Fruit fly (Drosophila melanogaster) whole organism, embryonic: ENCODE results near the gene Mbs.

Source experiments
- CG10366 ChIP-seq: fragments of 200-800 bp; sonication (Bioruptor generic); IDR thresholded peaks from 2 replicates; pipeline ENCODE4 v1.3.6; 2022; ENCODE audit warnings: missing biosample characterization, missing genetic modification characterization
- CG11695 ChIP-seq: fragments of 200-800 bp; sonication (Bioruptor generic); IDR thresholded peaks from 3 replicates; pipeline ENCODE4 v1.3.6; 2022; ENCODE audit warnings: missing biosample characterization, missing genetic modification characterization
- CG12299 ChIP-seq: fragments of 200-800 bp; sonication (Bioruptor generic); optimal IDR thresholded peaks from 2 replicates; lab custom pipeline; 2018; ENCODE audit warnings: missing biosample characterization, mild to moderate bottlenecking, missing genetic modification characterization
- CG1233 ChIP-seq: fragments of 200-800 bp; sonication (Bioruptor generic); optimal IDR thresholded peaks from 4 replicates; lab custom pipeline; 2018; ENCODE audit warnings: missing biosample characterization, mild to moderate bottlenecking, missing genetic modification characterization
- CG12391 ChIP-seq: fragments of 200-800 bp; sonication (Bioruptor generic); optimal IDR thresholded peaks from 3 replicates; lab custom pipeline; 2018; ENCODE audit warnings: missing biosample characterization, mild to moderate bottlenecking, missing genetic modification characterization, moderate library complexity
- CG17361 ChIP-seq: fragments of 200-800 bp; sonication (Bioruptor generic); IDR thresholded peaks from 3 replicates; pipeline ENCODE4 v1.3.6; 2022; ENCODE audit warnings: missing biosample characterization, missing genetic modification characterization
- CG18476 ChIP-seq: fragments of 200-800 bp; sonication (Bioruptor generic); optimal IDR thresholded peaks from 2 replicates; lab custom pipeline; 2016; ENCODE audit warnings: missing biosample characterization, mild to moderate bottlenecking, missing genetic modification characterization
- CG2120 ChIP-seq: fragments of 200-800 bp; sonication (Bioruptor generic); optimal IDR thresholded peaks from 3 replicates; lab custom pipeline; 2016; ENCODE audit warnings: missing biosample characterization, missing genetic modification characterization
- CG2202 ChIP-seq: fragments of 200-800 bp; sonication (Bioruptor generic); optimal IDR thresholded peaks from 2 replicates; lab custom pipeline; 2018; ENCODE audit warnings: missing biosample characterization, mild to moderate bottlenecking, missing genetic modification characterization
- CG30403 ChIP-seq: fragments of 200-800 bp; sonication (Bioruptor generic); optimal IDR thresholded peaks from 3 replicates; lab custom pipeline; 2016; ENCODE audit warnings: missing biosample characterization, missing genetic modification characterization
- CG3281 ChIP-seq: fragments of 200-800 bp; sonication (Bioruptor generic); optimal IDR thresholded peaks from 3 replicates; lab custom pipeline; 2017; ENCODE audit warnings: missing biosample characterization, mild to moderate bottlenecking, missing genetic modification characterization
- CG4820 ChIP-seq: fragments of 200-800 bp; sonication (Bioruptor generic); optimal IDR thresholded peaks from 3 replicates; lab custom pipeline; 2016; ENCODE audit warnings: missing biosample characterization, missing genetic modification characterization
- CG6175 ChIP-seq: fragments of 200-800 bp; sonication (Bioruptor generic); IDR thresholded peaks from 3 replicates; pipeline ENCODE4 v1.3.6; 2022; ENCODE audit warnings: missing biosample characterization, missing genetic modification characterization
- CG6254 ChIP-seq: fragments of 200-800 bp; sonication (Bioruptor generic); optimal IDR thresholded peaks from 3 replicates; lab custom pipeline; 2017; ENCODE audit warnings: mild to moderate bottlenecking, missing biosample characterization, missing genetic modification reagents, missing genetic modification characterization
- CG6689 ChIP-seq: fragments of 200-800 bp; sonication (Bioruptor generic); IDR thresholded peaks from 2 replicates; pipeline ENCODE4 v1.3.6; 2022; ENCODE audit warnings: missing biosample characterization, missing genetic modification characterization
- CG7839 ChIP-seq: fragments of 200-800 bp; sonication (Bioruptor generic); optimal IDR thresholded peaks from 3 replicates; lab custom pipeline; 2018; ENCODE audit warnings: missing biosample characterization, mild to moderate bottlenecking, missing genetic modification characterization, moderate library complexity
- CG9215 ChIP-seq: fragments of 200-800 bp; sonication (Bioruptor generic); IDR thresholded peaks from 2 replicates; pipeline ENCODE4 v1.3.6; 2022; ENCODE audit warnings: missing biosample characterization, missing genetic modification characterization
- CG9437 ChIP-seq: fragments of 200-800 bp; sonication (Bioruptor generic); optimal IDR thresholded peaks from 2 replicates; lab custom pipeline; 2018; ENCODE audit warnings: missing biosample characterization, mild to moderate bottlenecking, missing genetic modification characterization
- CG9932 ChIP-seq: fragments of 200-800 bp; sonication (Bioruptor generic); IDR thresholded peaks from 2 replicates; pipeline ENCODE4 v1.3.6; 2022; ENCODE audit warnings: missing biosample characterization, missing genetic modification characterization
- Chrac-16 ChIP-seq: fragments of 200-800 bp; sonication (Bioruptor generic); optimal IDR thresholded peaks from 3 replicates; lab custom pipeline; 2016; ENCODE audit warnings: missing biosample characterization, missing genetic modification characterization
- E2f1 ChIP-seq: fragments of 200-800 bp; sonication (Bioruptor generic); IDR thresholded peaks from 2 replicates; pipeline ENCODE4 v1.3.6; 2022; ENCODE audit warnings: missing biosample characterization, missing genetic modification characterization
- Fer2 ChIP-seq: fragments of 200-800 bp; sonication (Bioruptor generic); optimal IDR thresholded peaks from 2 replicates; lab custom pipeline; 2018; ENCODE audit warnings: missing biosample characterization, mild to moderate bottlenecking, missing genetic modification characterization, moderate library complexity
- HLH54F ChIP-seq: fragments of 200-800 bp; sonication (Bioruptor generic); optimal IDR thresholded peaks from 3 replicates; lab custom pipeline; 2016; ENCODE audit warnings: missing biosample characterization, missing genetic modification characterization
- Hr3 ChIP-seq: fragments of 200-800 bp; sonication (Bioruptor generic); optimal IDR thresholded peaks from 3 replicates; lab custom pipeline; 2016; ENCODE audit warnings: missing biosample characterization, missing genetic modification characterization
- Mad ChIP-seq: fragments of 200-800 bp; sonication (Bioruptor generic); optimal IDR thresholded peaks from 2 replicates; lab custom pipeline; 2016; ENCODE audit warnings: missing biosample characterization, missing genetic modification characterization
- Meics ChIP-seq: fragments of 200-800 bp; sonication (Bioruptor generic); optimal IDR thresholded peaks from 2 replicates; lab custom pipeline; 2017; ENCODE audit warnings: missing biosample characterization, mild to moderate bottlenecking, missing genetic modification characterization
- NK7.1 ChIP-seq: fragments of 200-800 bp; sonication (Bioruptor generic); optimal IDR thresholded peaks from 3 replicates; lab custom pipeline; 2016; ENCODE audit warnings: missing biosample characterization, missing genetic modification characterization
- PHDP ChIP-seq: fragments of 200-800 bp; sonication (Bioruptor generic); optimal IDR thresholded peaks from 3 replicates; lab custom pipeline; 2018; ENCODE audit warnings: missing biosample characterization, mild to moderate bottlenecking, missing genetic modification characterization, moderate library complexity
- Spps ChIP-seq: fragments of 200-800 bp; sonication (Bioruptor generic); optimal IDR thresholded peaks from 2 replicates; lab custom pipeline; 2018; ENCODE audit warnings: missing biosample characterization, mild to moderate bottlenecking, missing genetic modification characterization
- Ssrp ChIP-seq: fragments of 200-800 bp; sonication (Bioruptor generic); optimal IDR thresholded peaks from 2 replicates; lab custom pipeline; 2018; ENCODE audit warnings: missing biosample characterization, mild to moderate bottlenecking, missing genetic modification characterization, moderate library complexity
- Xbp1 ChIP-seq: fragments of 200-800 bp; sonication (Bioruptor generic); optimal IDR thresholded peaks from 3 replicates; lab custom pipeline; 2016; ENCODE audit warnings: missing biosample characterization, mild to moderate bottlenecking, missing genetic modification characterization
- caup ChIP-seq: fragments of 200-800 bp; sonication (Bioruptor generic); optimal IDR thresholded peaks from 3 replicates; lab custom pipeline; 2017; ENCODE audit warnings: missing biosample characterization, mild to moderate bottlenecking, missing genetic modification characterization, moderate library complexity; ENCODE audit not compliant: severe bottlenecking
- chinmo ChIP-seq: fragments of 200-800 bp; sonication (Bioruptor generic); IDR thresholded peaks from 4 replicates; pipeline ENCODE4 v1.3.6; 2022; ENCODE audit warnings: missing biosample characterization, missing genetic modification characterization; ENCODE audit not compliant: partially characterized antibody
- disco-r ChIP-seq: fragments of 200-800 bp; sonication (Bioruptor generic); optimal IDR thresholded peaks from 2 replicates; lab custom pipeline; 2016; ENCODE audit warnings: missing biosample characterization, missing genetic modification characterization
- esg ChIP-seq: fragments of 200-800 bp; sonication (Bioruptor generic); conservative IDR thresholded peaks from 2 replicates; pipeline ENCODE4 v1.3.6; 2022; ENCODE audit warnings: missing biosample characterization, missing genetic modification characterization
- gsb ChIP-seq: fragments of 200-800 bp; sonication (Bioruptor generic); IDR thresholded peaks from 2 replicates; pipeline ENCODE4 v1.3.6; 2022; ENCODE audit warnings: missing biosample characterization, missing genetic modification characterization
- insv ChIP-seq, 2 experiments: fragments of 200-800 bp; sonication (Bioruptor generic); optimal IDR thresholded peaks; 3 replicates each; lab custom pipeline; 2016 to 2018; ENCODE audit warnings: missing biosample characterization in 2 of 2, missing genetic modification characterization in 2 of 2
- kay ChIP-seq: fragments of 200-800 bp; sonication (Bioruptor generic); optimal IDR thresholded peaks from 2 replicates; lab custom pipeline; 2016; ENCODE audit warnings: missing biosample characterization, missing genetic modification characterization
- ken ChIP-seq: fragments of 200-800 bp; sonication (Bioruptor generic); IDR thresholded peaks from 3 replicates; pipeline ENCODE4 v1.3.6; 2022; ENCODE audit warnings: missing biosample characterization, missing genetic modification characterization
- lmd ChIP-seq: fragments of 200-800 bp; sonication (Bioruptor generic); IDR thresholded peaks from 2 replicates; pipeline ENCODE4 v1.3.6; 2022; ENCODE audit warnings: missing biosample characterization, missing genetic modification characterization
- org-1 ChIP-seq: fragments of 200-800 bp; sonication (Bioruptor generic); optimal IDR thresholded peaks from 2 replicates; lab custom pipeline; 2017; ENCODE audit warnings: missing biosample characterization, missing genetic modification characterization
- pb ChIP-seq: fragments of 200-800 bp; sonication (Bioruptor generic); optimal IDR thresholded peaks from 3 replicates; lab custom pipeline; 2016; ENCODE audit warnings: missing biosample characterization, missing genetic modification characterization
- rib ChIP-seq: fragments of 200-800 bp; sonication (Bioruptor generic); IDR thresholded peaks from 2 replicates; pipeline ENCODE4 v1.3.6; 2022; ENCODE audit warnings: missing biosample characterization, missing genetic modification characterization
- ro ChIP-seq: fragments of 200-800 bp; sonication (Bioruptor generic); IDR thresholded peaks from 2 replicates; pipeline ENCODE4 v1.3.6; 2022; ENCODE audit warnings: missing biosample characterization, missing genetic modification characterization
- salm ChIP-seq: fragments of 200-800 bp; sonication (Bioruptor generic); optimal IDR thresholded peaks from 2 replicates; lab custom pipeline; 2018; ENCODE audit warnings: missing biosample characterization, mild to moderate bottlenecking, missing genetic modification characterization
- sisA ChIP-seq: fragments of 200-800 bp; sonication (Bioruptor generic); IDR thresholded peaks from 2 replicates; pipeline ENCODE4 v1.3.6; 2022; ENCODE audit warnings: missing biosample characterization, missing genetic modification characterization
- trem ChIP-seq: fragments of 200-800 bp; optimal IDR thresholded peaks from 3 replicates; lab custom pipeline; 2019; ENCODE audit warnings: missing biosample characterization, mild to moderate bottlenecking, missing genetic modification characterization, moderate library complexity
- tx ChIP-seq: fragments of 200-800 bp; sonication (Bioruptor generic); optimal IDR thresholded peaks from 2 replicates; lab custom pipeline; 2016; ENCODE audit warnings: missing biosample characterization, missing genetic modification characterization
- vfl ChIP-seq: fragments of 200-800 bp; sonication (Bioruptor generic); optimal IDR thresholded peaks from 2 replicates; lab custom pipeline; 2016; ENCODE audit warnings: missing biosample characterization, missing genetic modification characterization

Gene Mbs

dm6 chr3L:16060806-16061600, 9.2 kb downstream of the Mbs start (continued):
- TF ChIP-seq NK7.1: no peak
- TF ChIP-seq trem (tag; lab: Kevin White, UChicago): peak; percentile 20
- TF ChIP-seq insv (GFP tag; optimal IDR thresholded peaks at IDR 0.05; lab: Kevin White, UChicago): no peak
- peak; percentile 29 for TF ChIP-seq Xbp1 (GFP tag; lab: Kevin White, UChicago)
- no peak for TF ChIP-seq ro
- TF ChIP-seq CG11695: 0 out of 3 replicates have a peak, but pooled peaks have one; percentile 17
- TF ChIP-seq CG12299 (tag; lab: Kevin White, UChicago): peak; percentile 18
- peak; percentile 29 for TF ChIP-seq CG4820
- no peak for TF ChIP-seq CG7839 (tag; lab: Kevin White, UChicago)
- TF ChIP-seq CG6175 (GFP tag; lab: Robert Waterston, UW): peak; percentile 68; the same call in 1 of the 3 replicates
- TF ChIP-seq disco-r (GFP tag; lab: Kevin White, UChicago): peak; percentile 8
- TF ChIP-seq Fer2 (tag; lab: Kevin White, UChicago): no peak
- 0 out of 2 replicates have a peak, but pooled peaks have one; percentile 19 for TF ChIP-seq rib (GFP tag; lab: Robert Waterston, UW)
- TF ChIP-seq CG2202 (tag; lab: Kevin White, UChicago): peak; percentile 35
- peak; percentile 24; the same call in 1 of the 2 replicates for TF ChIP-seq lmd (GFP tag; lab: Robert Waterston, UW)
- peak; percentile 72 for TF ChIP-seq CG30403 (GFP tag; lab: Kevin White, UChicago)
- peak; percentile 58 for TF ChIP-seq PHDP (tag; lab: Kevin White, UChicago)
- peak; percentile 53; the same call in 1 of the 2 replicates for TF ChIP-seq CG6689
- TF ChIP-seq esg (GFP tag; lab: Robert Waterston, UW): peak; percentile 41; the same call in 1 of the 2 replicates
- peak; percentile 59 for TF ChIP-seq CG9437
- TF ChIP-seq CG3281 (GFP tag; lab: Kevin White, UChicago): peak; percentile 66
- TF ChIP-seq Hr3 (GFP tag; lab: Kevin White, UChicago): peak; percentile 41
- no peak for TF ChIP-seq CG9215 (GFP tag; lab: Robert Waterston, UW)
- TF ChIP-seq caup (GFP tag; lab: Kevin White, UChicago): peak; percentile 13
- peak; percentile 89; the same call in 2 of the 3 replicates for TF ChIP-seq CG17361 (GFP tag; lab: Robert Waterston, UW)
- peak; percentile 57 for TF ChIP-seq CG12391
- TF ChIP-seq Mad (GFP tag; lab: Kevin White, UChicago): no peak
- TF ChIP-seq Chrac-16: peak; percentile 48
- no peak for TF ChIP-seq vfl (GFP tag; lab: Kevin White, UChicago)
- TF ChIP-seq sisA: peak; percentile 20; the same call in 1 of the 2 replicates
- peak; percentile 13 for TF ChIP-seq salm (tag; lab: Kevin White, UChicago)
- TF ChIP-seq Meics (GFP tag; lab: Kevin White, UChicago): peak; percentile 51
- TF ChIP-seq kay: peak; percentile 46
- peak; percentile 24 for TF ChIP-seq HLH54F (GFP tag; lab: Kevin White, UChicago)
- peak; percentile 51 for TF ChIP-seq CG6254 (GFP tag; lab: Kevin White, UChicago)
- 0 out of 2 replicates have a peak, but pooled peaks have one; percentile 31 for TF ChIP-seq CG9932 (GFP tag; lab: Robert Waterston, UW)
- peak; percentile 47 for TF ChIP-seq CG2120 (GFP tag; lab: Kevin White, UChicago)
- TF ChIP-seq org-1 (GFP tag; lab: Kevin White, UChicago): peak; percentile 49
- 0 out of 2 replicates have a peak, but pooled peaks have one; percentile 18 for TF ChIP-seq E2f1
- peak; percentile 21 for TF ChIP-seq CG18476 (GFP tag; lab: Kevin White, UChicago)
- TF ChIP-seq pb (GFP tag; lab: Kevin White, UChicago): no peak
- TF ChIP-seq CG1233 (GFP tag; lab: Kevin White, UChicago): peak; percentile 46
- 0 out of 2 replicates have a peak, but pooled peaks have one; percentile 24 for TF ChIP-seq gsb (GFP tag; lab: Robert Waterston, UW)
- peak; percentile 14 for TF ChIP-seq Spps
- no peak for TF ChIP-seq tx (GFP tag; lab: Kevin White, UChicago)
- peak; percentile 52 for TF ChIP-seq Ssrp (tag; lab: Kevin White, UChicago)
- 0 out of 4 replicates have a peak, but pooled peaks have one; percentile 42 for TF ChIP-seq chinmo
- 0 out of 3 replicates have a peak, but pooled peaks have one; percentile 33 for TF ChIP-seq ken
- TF ChIP-seq CG10366 (GFP tag; lab: Robert Waterston, UW): peak; percentile 9; the same call in 1 of the 2 replicates
